Fruit fly (Drosophila melanogaster): ENCODE results near the gene CG34436.

CG34436 gene

DNA sequence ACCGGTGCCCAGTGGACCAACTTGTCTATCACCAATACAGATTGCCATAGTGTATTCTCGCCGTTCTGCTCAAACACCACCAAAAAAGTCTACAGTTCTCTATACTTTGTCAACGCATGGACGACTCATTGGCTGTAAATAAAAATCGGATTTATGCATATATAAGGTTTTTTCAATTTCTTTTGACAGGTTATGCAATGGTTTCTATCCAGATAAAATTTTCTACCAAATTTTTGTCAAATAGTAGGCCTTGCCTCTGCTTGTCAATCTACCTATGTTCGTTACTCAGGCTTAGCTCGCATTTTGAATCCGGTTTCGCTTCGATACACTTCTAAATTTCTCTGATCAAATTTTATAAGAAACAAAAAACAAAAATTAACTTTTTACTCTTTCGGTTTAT, 10.1 kb downstream of the CG34436 start, which contains the start of gene Mst98Cb:
Mst98Cb (plus strand) TSS at position 301 of the 400 bp plus-strand sequence.
- TF ChIP-seq CG14711 (tag; optimal IDR thresholded peaks at IDR 0.05) (no peak), Hr96 (GFP tag; optimal IDR thresholded peaks at IDR 0.05) (no peak), Clk (GFP tag; optimal IDR thresholded peaks at IDR 0.05) (no peak), CG33017 (tag; optimal IDR thresholded peaks at IDR 0.05) (no peak), CG1620 (GFP tag; optimal IDR thresholded peaks at IDR 0.05) (no peak), ovo (GFP tag; optimal IDR thresholded peaks at IDR 0.05) (no peak), CG11617 (GFP tag; optimal IDR thresholded peaks at IDR 0.05) (no peak), CG7045 (GFP tag; optimal IDR thresholded peaks at IDR 0.05) (no peak), toe (GFP tag; optimal IDR thresholded peaks at IDR 0.05) (no peak), kay (GFP tag; ENCODE audit: borderline replicate concordance) (no peak), Crg-1 (GFP tag; optimal IDR thresholded peaks at IDR 0.05) (no peak), bab1 (GFP tag; optimal IDR thresholded peaks at IDR 0.05) (no peak), tj (GFP tag; optimal IDR thresholded peaks at IDR 0.05) (no peak), cic (GFP tag; optimal IDR thresholded peaks at IDR 0.05) (no peak), cnc (optimal IDR thresholded peaks at IDR 0.05) (no peak), CG12768 (GFP tag; optimal IDR thresholded peaks at IDR 0.05) (no peak)

DNA sequence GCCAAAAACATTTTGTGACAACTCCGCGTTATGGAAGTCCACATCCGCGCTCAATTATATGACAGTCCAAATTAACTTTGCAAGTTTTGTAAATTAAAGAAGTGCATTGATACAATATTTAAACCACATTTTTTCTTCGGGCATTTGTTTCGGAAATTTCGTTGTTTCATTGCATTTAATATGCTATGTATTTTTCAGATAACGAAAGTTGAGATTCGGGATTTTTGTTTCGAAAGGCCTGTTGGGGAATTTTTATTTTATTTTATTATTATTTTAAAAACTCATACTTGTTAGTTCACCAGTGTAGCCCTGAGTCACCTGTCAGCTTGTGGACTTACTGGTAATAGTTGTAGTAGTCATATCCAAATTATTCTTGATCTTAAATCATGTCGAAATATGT, 11.4 kb downstream of the CG34436 start, which contains the start of gene UQCR-14L:
UQCR-14L (plus strand) TSS at position 301 of the 400 bp plus-strand sequence.
- TF ChIP-seq cic (GFP tag; optimal IDR thresholded peaks at IDR 0.05) (no peak), kay (GFP tag; ENCODE audit: borderline replicate concordance) (no peak), ovo (GFP tag; optimal IDR thresholded peaks at IDR 0.05) (no peak), CG1620 (GFP tag; optimal IDR thresholded peaks at IDR 0.05) (no peak), Clk (GFP tag; optimal IDR thresholded peaks at IDR 0.05) (no peak), cnc (optimal IDR thresholded peaks at IDR 0.05) (no peak), Mnt (GFP tag; optimal IDR thresholded peaks at IDR 0.05) (no peak), pad (GFP tag; optimal IDR thresholded peaks at IDR 0.05) (no peak), Hr96 (GFP tag; optimal IDR thresholded peaks at IDR 0.05) (no peak), toe (GFP tag; optimal IDR thresholded peaks at IDR 0.05) (no peak), CG7045 (GFP tag; optimal IDR thresholded peaks at IDR 0.05) (no peak), tj (GFP tag; optimal IDR thresholded peaks at IDR 0.05) (no peak), CG5204 (GFP tag; optimal IDR thresholded peaks at IDR 0.05) (no peak), CG14711 (tag; optimal IDR thresholded peaks at IDR 0.05) (no peak), Crg-1 (GFP tag; optimal IDR thresholded peaks at IDR 0.05) (no peak)

DNA sequence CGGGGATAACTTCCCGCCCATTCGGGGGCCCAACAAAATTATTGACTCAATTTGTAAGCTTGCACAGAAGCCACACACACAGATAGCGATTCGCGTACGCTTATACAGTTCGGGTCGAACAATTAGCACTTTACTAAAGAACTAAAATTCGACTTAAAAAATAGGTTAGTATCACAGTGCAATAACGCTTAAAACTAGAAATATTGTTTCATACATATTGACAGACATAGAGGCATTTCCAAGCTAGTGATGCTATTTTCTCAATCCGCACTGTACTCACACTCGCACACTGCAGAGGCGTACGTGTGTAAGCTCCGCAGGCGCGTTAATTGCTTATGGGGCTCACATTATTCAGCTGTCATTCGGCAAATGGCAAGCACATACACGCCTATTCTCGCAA, 15.1 kb downstream of the CG34436 start:
- TF ChIP-seq CG5204 (GFP tag; optimal IDR thresholded peaks at IDR 0.05), result no peak
- TF ChIP-seq pad (GFP tag; optimal IDR thresholded peaks at IDR 0.05), result no peak
- no peak for TF ChIP-seq CG11617 (GFP tag; optimal IDR thresholded peaks at IDR 0.05)
- no peak for TF ChIP-seq kay (GFP tag; ENCODE audit: borderline replicate concordance)
- no peak for TF ChIP-seq Crg-1 (GFP tag; optimal IDR thresholded peaks at IDR 0.05)
- TF ChIP-seq CG7101 (tag; optimal IDR thresholded peaks at IDR 0.05), result no peak
- no peak for TF ChIP-seq CG33017 (tag; optimal IDR thresholded peaks at IDR 0.05)
- TF ChIP-seq CG1620 (GFP tag; optimal IDR thresholded peaks at IDR 0.05), result no peak
- no peak for TF ChIP-seq tj (GFP tag; optimal IDR thresholded peaks at IDR 0.05)
- no peak for TF ChIP-seq Hr96 (GFP tag; optimal IDR thresholded peaks at IDR 0.05)
- no peak for TF ChIP-seq cnc (optimal IDR thresholded peaks at IDR 0.05)
- TF ChIP-seq CG7045 (GFP tag; optimal IDR thresholded peaks at IDR 0.05), result no peak
- TF ChIP-seq cic (GFP tag; optimal IDR thresholded peaks at IDR 0.05), result no peak

DNA sequence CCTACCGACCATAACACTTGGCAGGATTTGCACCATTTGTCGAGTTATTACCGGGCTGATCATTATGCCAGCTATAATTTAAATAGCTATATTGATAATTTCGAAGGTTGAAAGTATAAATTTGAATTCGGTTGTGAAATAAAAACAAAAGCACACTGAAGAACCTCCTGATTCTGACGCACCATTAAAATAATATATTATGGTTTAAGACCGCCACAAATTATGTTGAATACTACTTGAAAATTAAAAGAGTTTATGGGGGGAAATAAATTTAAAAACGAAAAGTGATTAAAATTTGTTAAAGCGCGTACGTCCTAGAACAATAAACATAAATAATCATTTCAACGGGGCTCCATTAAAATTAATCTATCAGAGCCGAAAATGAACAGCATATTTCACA, 22.1 kb downstream of the CG34436 start, which contains the start of gene CG12516:
CG12516 (minus strand) TSS at position 101 of the 400 bp plus-strand sequence.
- TF ChIP-seq CG7101 (tag; optimal IDR thresholded peaks at IDR 0.05) (no peak), kay (GFP tag; ENCODE audit: borderline replicate concordance) (no peak), CG14711 (tag; optimal IDR thresholded peaks at IDR 0.05) (no peak), tj (GFP tag; optimal IDR thresholded peaks at IDR 0.05) (no peak), Clk (GFP tag; optimal IDR thresholded peaks at IDR 0.05) (no peak), CG7045 (GFP tag; optimal IDR thresholded peaks at IDR 0.05) (no peak), cic (GFP tag; optimal IDR thresholded peaks at IDR 0.05) (no peak), Hr96 (GFP tag; optimal IDR thresholded peaks at IDR 0.05) (no peak), CG12768 (GFP tag; optimal IDR thresholded peaks at IDR 0.05) (no peak), Mnt (GFP tag; optimal IDR thresholded peaks at IDR 0.05) (no peak), CG5204 (GFP tag; optimal IDR thresholded peaks at IDR 0.05) (no peak), CG1620 (GFP tag; optimal IDR thresholded peaks at IDR 0.05) (no peak), cnc (optimal IDR thresholded peaks at IDR 0.05) (no peak), toe (GFP tag; optimal IDR thresholded peaks at IDR 0.05) (no peak), pad (GFP tag; optimal IDR thresholded peaks at IDR 0.05) (no peak), CG11617 (GFP tag; optimal IDR thresholded peaks at IDR 0.05) (no peak), bab1 (GFP tag; optimal IDR thresholded peaks at IDR 0.05) (no peak), ovo (GFP tag; optimal IDR thresholded peaks at IDR 0.05) (no peak)

DNA sequence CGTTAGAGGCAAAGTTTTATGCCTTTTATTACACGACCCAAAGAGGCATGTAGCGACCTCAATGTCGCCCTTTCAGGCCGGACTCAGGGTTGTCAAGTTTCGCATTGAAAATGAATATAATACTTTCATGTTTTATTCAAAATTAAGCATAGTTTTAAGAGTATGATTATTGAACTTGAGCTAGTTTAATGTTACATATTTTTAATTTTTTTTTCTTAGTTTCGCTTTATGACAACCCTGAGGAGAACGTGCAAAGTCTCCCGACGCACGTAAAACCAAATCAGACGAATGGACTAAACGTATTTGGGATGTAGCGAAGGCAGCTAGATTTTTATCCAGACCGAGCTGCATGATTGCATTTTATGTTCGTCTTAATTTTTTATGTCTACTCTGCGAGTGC, 23.6 kb downstream of the CG34436 start:
- TF ChIP-seq Mnt (GFP tag; optimal IDR thresholded peaks at IDR 0.05) (no peak), Clk (GFP tag; optimal IDR thresholded peaks at IDR 0.05) (no peak), cnc (optimal IDR thresholded peaks at IDR 0.05) (no peak), cic (GFP tag; optimal IDR thresholded peaks at IDR 0.05) (no peak), CG14711 (tag; optimal IDR thresholded peaks at IDR 0.05) (no peak), tj (GFP tag; optimal IDR thresholded peaks at IDR 0.05) (no peak), CG5204 (GFP tag; optimal IDR thresholded peaks at IDR 0.05) (no peak), bab1 (GFP tag; optimal IDR thresholded peaks at IDR 0.05) (no peak), CG7045 (GFP tag; optimal IDR thresholded peaks at IDR 0.05) (no peak), kay (GFP tag; ENCODE audit: borderline replicate concordance) (no peak), CG33017 (tag; optimal IDR thresholded peaks at IDR 0.05) (no peak), Crg-1 (GFP tag; optimal IDR thresholded peaks at IDR 0.05) (no peak), toe (GFP tag; optimal IDR thresholded peaks at IDR 0.05) (no peak), CG7101 (tag; optimal IDR thresholded peaks at IDR 0.05) (no peak), CG12768 (GFP tag; optimal IDR thresholded peaks at IDR 0.05) (no peak), CG11617 (GFP tag; optimal IDR thresholded peaks at IDR 0.05) (no peak), CG1620 (GFP tag; optimal IDR thresholded peaks at IDR 0.05) (no peak), pad (GFP tag; optimal IDR thresholded peaks at IDR 0.05) (no peak)

Measured in whole organism, adult.